Worm (Caenorhabditis elegans): Measurements from ENCODE around the gene vps-18.
A peak's percentile ranks its signal among the peaks of the same experiment; 100 is the strongest.

vps-18 gene

DNA sequence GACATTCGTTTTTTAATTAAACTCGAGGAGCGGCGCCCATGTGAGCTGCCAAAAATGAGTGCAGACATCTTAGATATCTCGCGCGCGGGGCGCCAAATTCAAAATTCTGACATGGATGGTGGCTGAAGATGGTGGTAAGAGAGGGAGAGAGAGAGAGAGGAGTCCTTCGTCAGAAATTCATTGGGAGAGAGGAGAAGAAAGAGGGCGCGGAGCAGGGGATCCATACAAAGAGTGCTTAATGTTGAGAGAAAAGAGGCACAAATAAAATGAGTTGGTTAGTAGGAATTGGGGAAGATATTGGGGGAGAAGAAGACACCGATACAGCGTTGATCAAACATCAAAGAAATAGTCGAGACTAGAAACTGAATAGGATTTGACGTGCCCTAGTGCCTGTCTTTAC is 7.5 kb upstream of the vps-18 start:
- TF ChIP-seq efl-1 (optimal IDR thresholded peaks at IDR 0.05), result no peak
- TF ChIP-seq efl-1 (GFP tag; optimal IDR thresholded peaks at IDR 0.05 in 1 of 2), result peak; percentile 13 to 56
- TF ChIP-seq fkh-10 (GFP tag; optimal IDR thresholded peaks at IDR 0.05), result no peak
- peak; percentile 55 for TF ChIP-seq unc-86 (tag; optimal IDR thresholded peaks at IDR 0.05)
- peak; percentile 60 for TF ChIP-seq lin-14 (GFP tag; optimal IDR thresholded peaks at IDR 0.05)
- no peak for TF ChIP-seq nhr-84 (tag; optimal IDR thresholded peaks at IDR 0.05)
- TF ChIP-seq hlh-17 (GFP tag; optimal IDR thresholded peaks at IDR 0.05; ENCODE audit: borderline replicate concordance), result no peak
- TF ChIP-seq lin-35 (GFP tag; optimal IDR thresholded peaks at IDR 0.05), result peak in 1 of 2 experiments; percentile 34
- peak in 1 of 3 experiments; percentile 35 for TF ChIP-seq dpl-1 (GFP tag; optimal IDR thresholded peaks at IDR 0.05)

DNA sequence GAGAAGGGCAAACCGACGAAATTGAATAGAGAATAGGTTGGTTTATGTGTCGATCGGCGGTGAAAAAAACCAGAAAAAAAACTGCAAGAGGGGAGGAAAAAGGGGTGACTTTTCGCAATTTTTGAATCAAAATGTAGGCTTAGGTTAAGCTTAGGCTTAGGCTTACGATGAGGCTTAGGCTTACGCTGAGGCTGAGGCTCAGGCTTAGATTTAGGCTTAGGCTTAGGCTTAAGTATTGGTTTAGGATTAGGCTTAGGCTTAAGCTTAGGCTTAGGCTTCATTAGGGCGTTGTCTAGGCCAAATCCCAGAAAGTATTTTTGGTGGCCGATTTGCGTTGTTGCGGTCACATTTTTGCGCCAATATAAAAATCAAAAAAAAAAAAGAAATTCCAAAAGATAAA is 6.1 kb upstream of the vps-18 start:
- TF ChIP-seq nhr-47 (tag; optimal IDR thresholded peaks at IDR 0.05) (no peak), nhr-11 (tag; optimal IDR thresholded peaks at IDR 0.05) (no peak), nhr-76 (tag; optimal IDR thresholded peaks at IDR 0.05) (no peak), zip-4 (GFP tag; optimal IDR thresholded peaks at IDR 0.05) (no peak), nhr-19 (GFP tag; conservative IDR thresholded peaks at IDR 0.05) (no peak), dsc-1 (tag; optimal IDR thresholded peaks at IDR 0.05) (no peak), mef-2 (tag; optimal IDR thresholded peaks at IDR 0.05) (no peak), sptf-1 (tag; optimal IDR thresholded peaks at IDR 0.05) (no peak), alr-1 (tag; optimal IDR thresholded peaks at IDR 0.05; ENCODE audit: borderline replicate concordance) (no peak), irx-1 (tag; optimal IDR thresholded peaks at IDR 0.05) (no peak), ztf-4 (tag; optimal IDR thresholded peaks at IDR 0.05) (no peak), efl-1 (optimal IDR thresholded peaks at IDR 0.05) (no peak), efl-1 (GFP tag; optimal IDR thresholded peaks at IDR 0.05 in 1 of 2) (no peak), nhr-90 (tag; optimal IDR thresholded peaks at IDR 0.05; ENCODE audit: poor library complexity) (no peak), pag-3 (tag; optimal IDR thresholded peaks at IDR 0.05; ENCODE audit: borderline replicate concordance, insufficient read depth) (no peak), isw-1 (GFP tag; IDR thresholded peaks at IDR 0.05) (no peak), fkh-4 (tag; optimal IDR thresholded peaks at IDR 0.05; ENCODE audit: borderline replicate concordance) (no peak), efl-3 (GFP tag; optimal IDR thresholded peaks at IDR 0.05) (no peak), nhr-71 (tag; optimal IDR thresholded peaks at IDR 0.05) (no peak), swsn-7 (tag; optimal IDR thresholded peaks at IDR 0.05) (no peak), ceh-88 (GFP tag; IDR thresholded peaks at IDR 0.05) (no peak)

DNA sequence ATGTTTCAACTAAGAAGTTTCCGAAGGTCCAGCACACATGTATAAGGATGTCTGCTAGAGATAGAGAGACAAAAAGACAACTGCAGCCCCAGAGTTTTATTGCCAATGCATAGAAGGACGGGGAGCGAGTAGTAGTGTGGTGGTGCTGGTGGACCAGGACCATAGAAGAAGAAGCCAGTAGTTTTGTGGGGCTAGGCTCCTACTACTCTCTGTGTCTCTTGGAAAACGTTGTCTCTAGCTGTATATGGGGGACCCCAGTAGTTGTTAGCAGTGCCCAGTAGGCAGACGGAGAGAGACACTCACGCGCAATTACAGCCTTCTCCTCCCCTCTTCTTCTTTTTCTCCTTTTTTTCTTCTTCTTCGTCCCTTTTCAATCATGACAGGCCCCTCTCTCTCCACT is 4.9 kb upstream of the vps-18 start:
- TF ChIP-seq unc-62 (GFP tag; optimal IDR thresholded peaks at IDR 0.05), result no peak
- peak; percentile 64; the same call in 1 of the 2 replicates for TF ChIP-seq mab-9 (GFP tag; IDR thresholded peaks at IDR 0.05)
- no peak for TF ChIP-seq C34B4.2 (tag; optimal IDR thresholded peaks at IDR 0.05)
- peak in 1 of 2 experiments; percentile 13 for TF ChIP-seq efl-1 (optimal IDR thresholded peaks at IDR 0.05)
- no peak for TF ChIP-seq efl-1 (GFP tag; optimal IDR thresholded peaks at IDR 0.05 in 1 of 2)
- peak in 1 of 2 experiments; percentile 30 for TF ChIP-seq lsy-2 (tag; optimal IDR thresholded peaks at IDR 0.05)
- TF ChIP-seq isw-1 (GFP tag; IDR thresholded peaks at IDR 0.05), result peak; percentile 23
- no peak for TF ChIP-seq pag-3 (tag; optimal IDR thresholded peaks at IDR 0.05; ENCODE audit: borderline replicate concordance, insufficient read depth)
- TF ChIP-seq fkh-8 (tag; optimal IDR thresholded peaks at IDR 0.05), result peak; percentile 30
- TF ChIP-seq elt-2 (tag; optimal IDR thresholded peaks at IDR 0.05), result no peak
- peak; percentile 48 for TF ChIP-seq tbx-2 (tag; optimal IDR thresholded peaks at IDR 0.05)
- TF ChIP-seq snpc-4 (tag; optimal IDR thresholded peaks at IDR 0.05), result no peak
- no peak for TF ChIP-seq nhr-19 (GFP tag; conservative IDR thresholded peaks at IDR 0.05)
- peak in 1 of 2 experiments; percentile 22 for TF ChIP-seq lin-35 (GFP tag; optimal IDR thresholded peaks at IDR 0.05)
- TF ChIP-seq fkh-4 (tag; optimal IDR thresholded peaks at IDR 0.05; ENCODE audit: borderline replicate concordance), result no peak
- TF ChIP-seq skn-1 (tag; optimal IDR thresholded peaks at IDR 0.05), result no peak
- TF ChIP-seq ceh-8 (GFP tag; optimal IDR thresholded peaks at IDR 0.05), result no peak
- no peak for TF ChIP-seq lin-13 (GFP tag; optimal IDR thresholded peaks at IDR 0.05)
- peak; percentile 37 for TF ChIP-seq snu-23 (GFP tag; optimal IDR thresholded peaks at IDR 0.05)
- peak; percentile 18 for TF ChIP-seq ces-1 (GFP tag; optimal IDR thresholded peaks at IDR 0.05)
- no peak for TF ChIP-seq mef-2 (tag; optimal IDR thresholded peaks at IDR 0.05)
- no peak for TF ChIP-seq hpl-2 (GFP tag; optimal IDR thresholded peaks at IDR 0.05)
- peak; percentile 82 for TF ChIP-seq lin-14 (GFP tag; optimal IDR thresholded peaks at IDR 0.05)
- peak; percentile 40 for TF ChIP-seq nhr-71 (tag; optimal IDR thresholded peaks at IDR 0.05)
- TF ChIP-seq ceh-88 (GFP tag; IDR thresholded peaks at IDR 0.05), result no peak; the same call in 1 of the 2 replicates
- no peak for TF ChIP-seq vab-15 (tag; optimal IDR thresholded peaks at IDR 0.05)
- peak; percentile 68 for TF ChIP-seq unc-86 (tag; optimal IDR thresholded peaks at IDR 0.05)
- TF ChIP-seq ceh-82 (tag; optimal IDR thresholded peaks at IDR 0.05), result peak in 2 of 3 experiments; percentile 22 to 61
- TF ChIP-seq elt-3 (tag; optimal IDR thresholded peaks at IDR 0.05), result no peak
- peak; percentile 47 for TF ChIP-seq swsn-7 (tag; optimal IDR thresholded peaks at IDR 0.05)
- TF ChIP-seq nhr-47 (tag; optimal IDR thresholded peaks at IDR 0.05), result peak; percentile 39
- no peak for TF ChIP-seq lin-39 (tag; optimal IDR thresholded peaks at IDR 0.05)
